Fruit fly (Drosophila melanogaster) S2 (cell line): ENCODE data around the gene CG7248.

Source experiments
- CG8478 ChIP-seq: fragments of >200 bp; optimal IDR thresholded peaks from 2 replicates; lab custom pipeline; 2018
- CTCF ChIP-seq, 2 experiments: fragments of >200 bp; optimal IDR thresholded peaks; 2 replicates each; lab custom pipeline; 2018

- no peak for TF ChIP-seq CG8478 (lab: Kevin White, UChicago)
- no peak for TF ChIP-seq CTCF (optimal IDR thresholded peaks at IDR 0.05; lab: Kevin White, UChicago)
Observed at dm6 chr3L:11938716-11939115, 15.2 kb upstream of the CG7248 start, which contains the start of gene CG44837.
